Fruit fly (Drosophila melanogaster): ENCODE data around the gene comm.

Gene comm

DNA sequence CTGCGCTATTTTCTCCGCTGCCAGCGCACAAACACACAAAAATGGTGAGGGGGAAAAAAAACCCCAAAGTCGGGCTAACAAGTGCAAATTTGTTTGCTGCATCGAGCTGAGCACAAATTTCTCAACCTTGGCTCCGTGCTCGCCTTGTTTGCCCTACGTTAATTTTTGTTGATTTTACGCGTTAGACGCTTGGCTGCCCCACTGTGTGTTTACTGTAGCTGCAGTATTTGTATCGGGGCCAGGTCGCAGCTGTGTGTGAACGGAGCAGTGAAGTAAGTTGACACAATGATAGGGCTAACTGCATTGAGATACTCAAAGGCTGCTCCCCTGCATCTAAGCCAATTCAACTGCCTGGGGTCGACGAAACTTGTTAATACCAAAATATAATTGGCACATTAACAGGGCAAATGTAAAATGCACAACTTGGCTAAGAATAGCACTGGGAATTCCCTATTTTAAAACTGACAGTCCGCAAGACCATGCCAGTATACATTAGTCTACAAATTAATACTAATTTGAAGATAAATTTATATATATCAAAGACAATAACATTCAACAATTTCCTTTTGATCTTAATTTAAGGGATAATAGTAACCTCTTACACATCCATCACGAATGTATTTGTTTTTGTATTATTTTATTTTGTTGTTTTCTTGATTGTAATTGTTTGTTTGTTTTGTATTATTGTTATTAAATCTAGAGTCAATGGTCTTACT is 12.3 kb downstream of the comm start, which contains the start of gene CG42571:
TSS of gene CG42571 (plus strand) at position 666 of the 716 bp plus-strand sequence.
- no peak for TF ChIP-seq psq (optimal IDR thresholded peaks at IDR 0.05)
- no peak for TF ChIP-seq pan (optimal IDR thresholded peaks at IDR 0.05)
- TF ChIP-seq CG8478 (optimal IDR thresholded peaks at IDR 0.05) = no peak
- TF ChIP-seq usp (GFP tag; optimal IDR thresholded peaks at IDR 0.05) = no peak
- TF ChIP-seq EcR (GFP tag; optimal IDR thresholded peaks at IDR 0.05) = no peak
- no peak for TF ChIP-seq Dll (optimal IDR thresholded peaks at IDR 0.05)

DNA sequence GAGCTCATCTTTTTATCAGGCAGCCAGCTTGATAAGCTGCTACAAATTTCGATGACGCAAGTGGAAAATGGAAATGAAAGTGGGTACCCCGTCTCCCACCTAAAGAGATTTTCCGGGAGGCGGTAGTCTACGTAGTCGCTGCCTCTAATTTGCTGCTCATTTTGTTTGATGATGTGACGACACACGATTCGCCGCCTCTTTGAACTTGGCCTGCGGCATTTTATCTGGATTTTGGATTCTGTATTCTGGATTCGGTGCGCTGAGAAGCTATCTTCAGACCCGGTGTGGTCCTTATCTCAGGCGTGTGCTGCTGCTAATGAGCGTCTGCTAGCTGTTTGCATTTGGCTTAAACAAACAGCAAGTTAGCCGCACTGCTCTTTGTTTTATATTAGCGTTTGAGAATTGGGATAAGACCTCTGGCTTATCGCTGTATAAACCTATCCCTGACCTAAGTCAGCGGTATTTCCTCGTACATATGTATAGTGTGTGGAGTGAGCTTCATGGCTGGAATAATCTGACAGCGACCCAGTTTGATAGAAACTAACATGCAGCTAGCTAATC is 14.2 kb downstream of the comm start:
- TF ChIP-seq psq (optimal IDR thresholded peaks at IDR 0.05) = no peak
- no peak for TF ChIP-seq Dll (optimal IDR thresholded peaks at IDR 0.05)
- TF ChIP-seq pan (optimal IDR thresholded peaks at IDR 0.05) = no peak
- no peak for TF ChIP-seq EcR (GFP tag; optimal IDR thresholded peaks at IDR 0.05)
- no peak for TF ChIP-seq usp (GFP tag; optimal IDR thresholded peaks at IDR 0.05)
- TF ChIP-seq CG8478 (optimal IDR thresholded peaks at IDR 0.05) = no peak

dm6 chr3L:15712063-15712462 is 16.2 kb downstream of the comm start:
- TF ChIP-seq pan (optimal IDR thresholded peaks at IDR 0.05) (no peak), Dll (optimal IDR thresholded peaks at IDR 0.05) (no peak), psq (optimal IDR thresholded peaks at IDR 0.05) (no peak), CG8478 (optimal IDR thresholded peaks at IDR 0.05) (no peak), EcR (GFP tag; optimal IDR thresholded peaks at IDR 0.05) (no peak), usp (GFP tag; optimal IDR thresholded peaks at IDR 0.05) (no peak)

DNA sequence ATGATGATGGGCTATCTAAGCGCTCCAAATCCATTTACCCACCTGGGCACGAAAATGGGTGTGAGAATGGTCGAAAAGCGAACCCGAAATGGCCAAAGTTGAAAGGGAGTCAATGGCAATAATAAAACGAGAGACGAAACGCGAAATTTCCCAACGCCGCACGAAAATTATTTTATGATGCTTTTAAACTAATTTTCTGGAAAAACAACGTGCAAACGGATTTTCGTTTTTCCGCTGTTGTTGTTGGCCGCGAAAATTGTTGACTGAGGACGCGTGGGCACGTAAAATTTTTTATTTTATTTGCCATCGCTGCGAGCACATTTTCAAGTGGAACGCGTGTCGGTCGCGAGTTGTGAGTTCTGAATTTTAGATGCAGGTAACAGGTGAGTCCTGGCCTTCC is 17.1 kb downstream of the comm start:
- TF ChIP-seq Dll (optimal IDR thresholded peaks at IDR 0.05) = no peak
- TF ChIP-seq EcR (GFP tag; optimal IDR thresholded peaks at IDR 0.05) = no peak
- TF ChIP-seq pan (optimal IDR thresholded peaks at IDR 0.05) = no peak
- no peak for TF ChIP-seq psq (optimal IDR thresholded peaks at IDR 0.05)
- TF ChIP-seq CG8478 (optimal IDR thresholded peaks at IDR 0.05) = no peak
- no peak for TF ChIP-seq usp (GFP tag; optimal IDR thresholded peaks at IDR 0.05)

DNA sequence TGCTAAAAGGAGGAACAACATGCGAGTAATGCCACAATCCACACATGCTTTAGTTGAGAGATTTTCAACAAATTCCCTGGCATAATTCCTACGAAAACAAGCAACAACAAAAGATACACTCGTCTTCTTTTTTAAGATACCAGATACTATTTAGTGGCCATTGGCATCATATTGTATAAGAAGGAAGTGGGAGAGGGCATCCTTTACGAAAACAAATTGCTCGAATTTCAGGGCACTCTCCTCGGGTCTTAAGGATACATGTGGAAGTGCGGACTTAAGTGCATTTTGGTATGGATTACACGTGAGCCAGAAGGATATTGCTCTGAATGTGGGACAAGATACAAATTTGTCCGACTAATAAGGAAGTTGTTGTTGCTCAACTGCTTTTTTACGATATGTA is 18.1 kb downstream of the comm start:
- TF ChIP-seq CG8478 (optimal IDR thresholded peaks at IDR 0.05) = no peak
- TF ChIP-seq EcR (GFP tag; optimal IDR thresholded peaks at IDR 0.05) = no peak
- no peak for TF ChIP-seq pan (optimal IDR thresholded peaks at IDR 0.05)
- TF ChIP-seq usp (GFP tag; optimal IDR thresholded peaks at IDR 0.05) = no peak
- TF ChIP-seq psq (optimal IDR thresholded peaks at IDR 0.05) = no peak
- TF ChIP-seq Dll (optimal IDR thresholded peaks at IDR 0.05) = no peak

DNA sequence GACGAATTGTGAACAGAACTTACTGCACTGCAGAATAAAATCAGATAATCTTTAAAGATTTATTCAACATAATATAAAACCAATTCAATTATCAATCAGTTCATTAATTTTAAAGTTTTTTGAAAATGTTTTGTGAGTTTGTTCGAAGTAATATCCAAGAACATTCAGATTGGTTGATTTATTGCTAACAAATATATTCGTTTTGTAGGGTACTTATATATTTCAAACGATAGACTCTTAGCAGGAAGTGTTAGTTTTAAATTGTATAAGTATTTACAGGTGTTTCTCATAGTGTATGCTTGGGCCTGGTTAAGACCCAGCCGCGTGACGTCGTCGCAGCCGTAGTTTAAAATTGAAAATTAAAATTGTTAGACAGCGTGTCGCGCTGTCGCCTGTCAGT is 19.7 kb downstream of the comm start:
- TF ChIP-seq pan (optimal IDR thresholded peaks at IDR 0.05) (no peak), psq (optimal IDR thresholded peaks at IDR 0.05) (no peak), usp (GFP tag; optimal IDR thresholded peaks at IDR 0.05) (no peak), EcR (GFP tag; optimal IDR thresholded peaks at IDR 0.05) (no peak), Dll (optimal IDR thresholded peaks at IDR 0.05) (no peak)

DNA sequence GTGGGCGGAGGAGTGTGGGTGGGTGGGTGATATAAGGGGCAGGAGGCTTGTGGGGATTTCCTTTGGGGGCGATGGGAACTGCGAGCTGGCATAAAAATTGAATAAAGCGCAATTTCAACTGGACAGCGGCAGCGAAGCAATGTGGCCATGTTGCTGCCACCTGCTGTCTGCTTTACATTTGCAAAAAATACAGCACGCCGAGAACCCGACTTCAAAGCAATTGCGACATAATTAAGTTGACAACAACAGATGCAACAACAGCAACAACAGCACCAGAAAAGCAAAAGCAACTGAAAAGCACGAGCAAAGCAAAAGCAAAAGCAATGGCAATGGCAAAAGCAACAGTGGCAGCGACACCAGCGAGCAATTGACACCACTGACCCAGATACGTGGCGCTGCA is 20.1 kb downstream of the comm start:
- TF ChIP-seq psq (optimal IDR thresholded peaks at IDR 0.05) (no peak), EcR (GFP tag; optimal IDR thresholded peaks at IDR 0.05) (no peak), pan (optimal IDR thresholded peaks at IDR 0.05) (no peak), CG8478 (optimal IDR thresholded peaks at IDR 0.05) (no peak), Dll (optimal IDR thresholded peaks at IDR 0.05) (no peak), usp (GFP tag; optimal IDR thresholded peaks at IDR 0.05) (no peak)

DNA sequence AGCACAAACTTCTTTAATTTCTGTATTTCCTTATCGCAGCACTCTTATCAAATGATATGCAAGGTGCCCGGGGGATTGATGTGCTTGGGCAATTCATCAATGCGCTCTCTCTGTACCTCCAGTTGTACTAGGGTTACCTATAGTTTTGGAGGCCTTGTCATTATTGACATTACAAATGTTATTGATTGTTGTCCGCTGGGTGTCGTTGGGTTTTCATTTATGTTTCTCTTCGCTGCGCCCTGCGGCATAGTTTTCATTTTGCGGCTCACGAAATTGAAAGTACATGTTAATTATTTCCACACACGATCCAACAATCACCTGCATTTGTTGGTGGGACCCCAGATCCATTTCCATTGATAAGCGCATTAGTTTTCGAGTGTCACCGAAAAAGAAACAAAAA is 22.0 kb downstream of the comm start:
- TF ChIP-seq pan (optimal IDR thresholded peaks at IDR 0.05) (no peak), EcR (GFP tag; optimal IDR thresholded peaks at IDR 0.05) (no peak), psq (optimal IDR thresholded peaks at IDR 0.05) (no peak), Dll (optimal IDR thresholded peaks at IDR 0.05) (no peak), CG8478 (optimal IDR thresholded peaks at IDR 0.05) (no peak), usp (GFP tag; optimal IDR thresholded peaks at IDR 0.05) (no peak)

DNA sequence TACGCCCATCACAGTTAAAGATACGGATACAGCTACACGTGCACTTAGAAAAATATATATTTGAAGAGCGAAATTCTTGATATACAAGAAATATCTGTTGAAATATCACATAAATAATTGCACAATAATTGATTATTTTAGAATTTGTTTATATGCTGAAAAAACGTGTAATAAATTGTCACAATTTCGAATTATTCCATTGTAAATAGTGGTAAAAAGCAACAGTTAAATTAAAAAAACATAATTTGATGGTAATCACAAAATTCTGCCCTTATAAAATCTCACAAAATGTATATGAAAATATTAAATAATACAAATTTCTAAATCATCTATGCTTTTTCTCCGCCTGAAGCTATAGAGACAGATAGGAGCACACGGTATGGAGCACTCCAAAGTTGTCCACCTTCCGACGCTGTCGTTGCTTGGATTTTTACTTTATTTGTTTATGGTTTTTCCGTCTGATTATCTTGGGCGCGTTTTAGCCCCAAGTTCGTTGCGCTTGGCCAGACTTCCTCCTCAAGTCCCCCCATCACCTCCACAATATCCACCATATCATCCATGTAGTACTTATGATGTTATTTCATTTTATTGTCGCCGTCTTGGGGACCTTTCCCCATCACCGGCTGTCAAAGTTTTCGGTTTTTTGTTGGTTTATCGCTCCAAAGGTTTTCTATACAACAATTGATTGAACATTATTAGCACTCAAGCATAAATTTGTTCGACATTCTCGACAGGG is 23.8 kb downstream of the comm start:
- TF ChIP-seq EcR (GFP tag; optimal IDR thresholded peaks at IDR 0.05) = peak; percentile 30 to 61
- no peak for TF ChIP-seq Dll (optimal IDR thresholded peaks at IDR 0.05)

DNA sequence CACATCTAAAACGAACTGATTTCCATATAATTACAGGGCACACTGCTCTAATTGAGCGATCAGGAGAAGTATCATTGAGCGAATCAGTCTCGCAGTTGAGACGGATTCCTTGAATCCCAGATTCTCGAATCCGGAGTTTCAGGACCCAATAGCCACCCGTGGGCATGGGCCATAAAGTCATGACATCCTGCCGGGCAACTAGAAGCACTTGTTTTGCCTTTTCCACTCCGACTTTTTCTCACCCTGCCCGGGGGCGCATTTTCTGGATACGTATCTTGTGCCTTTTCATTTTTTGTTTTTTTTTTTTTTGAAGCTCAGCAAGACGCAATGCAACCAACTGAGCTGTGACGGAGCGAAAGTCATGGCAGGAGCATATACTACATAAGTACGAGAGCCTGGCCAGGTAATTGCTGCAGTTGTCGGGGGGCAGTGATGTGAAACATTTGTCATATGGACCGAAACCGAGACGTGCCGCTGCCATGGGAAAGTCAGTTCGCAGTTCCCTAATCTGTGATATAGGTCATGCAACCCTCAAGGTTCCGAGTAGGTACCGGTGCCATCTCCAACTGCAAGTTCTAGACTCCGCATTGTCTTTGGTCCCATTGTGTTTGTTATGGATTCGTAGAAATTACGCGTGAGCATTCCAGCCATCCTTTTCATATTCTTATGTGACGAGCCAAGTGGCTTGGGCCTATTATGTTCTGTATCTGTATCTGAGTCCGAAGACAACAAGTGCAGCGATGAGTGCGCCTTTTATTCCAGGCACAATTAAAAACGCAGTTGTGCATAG is 24.7 kb downstream of the comm start:
- TF ChIP-seq CG8478 (optimal IDR thresholded peaks at IDR 0.05) (no peak), EcR (GFP tag; optimal IDR thresholded peaks at IDR 0.05) (peak in 1 of 2 experiments; percentile 28)

DNA sequence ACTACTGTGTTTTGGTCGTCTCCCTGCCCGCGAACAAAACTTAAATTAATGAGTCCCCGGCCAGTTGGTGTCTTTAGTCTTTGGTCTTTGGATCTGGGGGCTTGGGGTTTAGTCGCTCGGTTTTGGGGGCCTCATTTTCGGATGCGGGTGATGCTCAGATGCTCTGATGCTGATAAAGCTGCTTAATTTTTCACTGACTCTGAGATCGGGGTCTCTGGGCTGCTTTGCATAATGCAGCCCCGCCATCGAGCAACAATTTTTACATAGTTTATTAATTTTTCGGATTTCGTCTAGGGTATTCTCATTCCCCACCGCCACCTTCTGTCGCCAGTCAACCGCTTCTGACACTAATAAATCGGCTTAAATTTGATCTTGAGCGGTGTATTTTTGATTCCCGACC is 26.0 kb downstream of the comm start:
- TF ChIP-seq EcR (GFP tag; optimal IDR thresholded peaks at IDR 0.05) = no peak
- no peak for TF ChIP-seq CG8478 (optimal IDR thresholded peaks at IDR 0.05)
- TF ChIP-seq usp (GFP tag; optimal IDR thresholded peaks at IDR 0.05) = no peak
- TF ChIP-seq Dll (optimal IDR thresholded peaks at IDR 0.05) = no peak
- no peak for TF ChIP-seq psq (optimal IDR thresholded peaks at IDR 0.05)
- no peak for TF ChIP-seq pan (optimal IDR thresholded peaks at IDR 0.05)
